Worm (Caenorhabditis elegans) whole organism, late embryonic: ENCODE measurements around the gene T05A7.13.

ENCODE experiments used
- F13H6.1 ChIP-seq: sonication (generic microtip); optimal IDR thresholded peaks from 2 replicates; lab custom pipeline; 2016; ENCODE audit warnings: missing genetic modification characterization, missing compliant biosample characterization
- K09A11.1 ChIP-seq: sonication (generic microtip); optimal IDR thresholded peaks from 2 replicates; lab custom pipeline; 2017; ENCODE audit warnings: antibody characterized with exemption, mild to moderate bottlenecking, missing genetic modification characterization, missing compliant biosample characterization; ENCODE audit not compliant: insufficient read depth
- T23F11.4 ChIP-seq: fragments of 200-800 bp; sonication (Bioruptor generic); optimal IDR thresholded peaks from 2 replicates; lab custom pipeline; 2018; ENCODE audit warnings: mild to moderate bottlenecking, missing genetic modification characterization, missing compliant biosample characterization
- ahr-1 ChIP-seq: sonication (generic microtip); optimal IDR thresholded peaks from 2 replicates; lab custom pipeline; 2016; ENCODE audit warnings: missing genetic modification characterization, missing compliant biosample characterization
- ceh-14 ChIP-seq: sonication (generic microtip); optimal IDR thresholded peaks from 2 replicates; lab custom pipeline; 2016; ENCODE audit warnings: missing genotype, missing genetic modification characterization, missing compliant biosample characterization
- ceh-19 ChIP-seq: fragments of 200-800 bp; sonication (Bioruptor generic); optimal IDR thresholded peaks from 2 replicates; lab custom pipeline; 2018; ENCODE audit warnings: mild to moderate bottlenecking, missing genetic modification characterization, missing compliant biosample characterization
- ceh-2 ChIP-seq: sonication (generic microtip); optimal IDR thresholded peaks from 2 replicates; lab custom pipeline; 2016; ENCODE audit warnings: missing genotype, missing genetic modification characterization, missing compliant biosample characterization
- ceh-22 ChIP-seq: sonication (generic microtip); optimal IDR thresholded peaks from 2 replicates; lab custom pipeline; 2017; ENCODE audit warnings: missing biosample characterization, missing genetic modification characterization
- ceh-6 ChIP-seq: fragments of 200-800 bp; sonication (Bioruptor generic); optimal IDR thresholded peaks from 2 replicates; lab custom pipeline; 2018; ENCODE audit warnings: mild to moderate bottlenecking, missing genetic modification characterization, missing compliant biosample characterization
- ceh-9 ChIP-seq: sonication (generic microtip); optimal IDR thresholded peaks from 2 replicates; lab custom pipeline; 2016; ENCODE audit warnings: mild to moderate bottlenecking, missing genetic modification characterization, inconsistent platforms, missing compliant biosample characterization
- dmd-4 ChIP-seq: sonication (generic microtip); optimal IDR thresholded peaks from 2 replicates; lab custom pipeline; 2016; ENCODE audit warnings: borderline replicate concordance, missing genetic modification characterization, missing compliant biosample characterization
- elt-2 ChIP-seq: sonication (generic microtip); optimal IDR thresholded peaks from 2 replicates; lab custom pipeline; 2016; ENCODE audit warnings: missing genetic modification reagents, missing genetic modification characterization, missing compliant biosample characterization
- ets-4 ChIP-seq: sonication (generic microtip); optimal IDR thresholded peaks from 2 replicates; lab custom pipeline; 2016; ENCODE audit warnings: missing genetic modification characterization, missing compliant biosample characterization
- hlh-15 ChIP-seq: sonication (generic microtip); optimal IDR thresholded peaks from 2 replicates; lab custom pipeline; 2016; ENCODE audit warnings: missing genetic modification characterization, missing compliant biosample characterization
- hlh-6 ChIP-seq: sonication (generic microtip); optimal IDR thresholded peaks from 2 replicates; lab custom pipeline; 2016; ENCODE audit warnings: missing genotype, missing genetic modification characterization, missing compliant biosample characterization
- hlh-8 ChIP-seq: sonication (generic microtip); optimal IDR thresholded peaks from 2 replicates; lab custom pipeline; 2016; ENCODE audit warnings: missing genotype, missing genetic modification characterization, missing compliant biosample characterization
- lim-6 ChIP-seq: sonication (generic microtip); optimal IDR thresholded peaks from 2 replicates; lab custom pipeline; 2016; ENCODE audit warnings: missing genetic modification characterization, missing compliant biosample characterization
- lin-11 ChIP-seq: fragments of 200-800 bp; sonication (Bioruptor generic); optimal IDR thresholded peaks from 2 replicates; lab custom pipeline; 2018; ENCODE audit warnings: mild to moderate bottlenecking, missing genetic modification characterization, missing compliant biosample characterization
- nhr-11 ChIP-seq: fragments of 150-350 bp; optimal IDR thresholded peaks from 2 replicates; lab custom pipeline; 2014; ENCODE audit warnings: missing biosample characterization, missing genetic modification characterization
- npax-4 ChIP-seq: sonication (generic microtip); optimal IDR thresholded peaks from 2 replicates; lab custom pipeline; 2016; ENCODE audit warnings: missing genetic modification characterization, missing compliant biosample characterization
- pag-3 ChIP-seq: sonication (generic microtip); optimal IDR thresholded peaks from 2 replicates; lab custom pipeline; 2016; ENCODE audit warnings: missing compliant biosample characterization, missing genetic modification characterization, borderline replicate concordance
- pat-9 ChIP-seq: fragments of 200-800 bp; sonication (Bioruptor generic); optimal IDR thresholded peaks from 2 replicates; lab custom pipeline; 2018; ENCODE audit warnings: mild to moderate bottlenecking, missing genetic modification characterization, moderate library complexity, missing compliant biosample characterization
- pax-1 ChIP-seq: fragments of 150-350 bp; optimal IDR thresholded peaks from 2 replicates; lab custom pipeline; 2014; ENCODE audit warnings: missing biosample characterization, missing genetic modification characterization
- pha-2 ChIP-seq: sonication (generic microtip); optimal IDR thresholded peaks from 2 replicates; lab custom pipeline; 2017; ENCODE audit warnings: mild to moderate bottlenecking, missing genetic modification characterization, missing compliant biosample characterization
- pha-4 ChIP-seq: fragments of 150-350 bp; optimal IDR thresholded peaks from 2 replicates; lab custom pipeline; 2018; ENCODE audit warnings: missing biosample characterization, missing genetic modification reagents, missing genetic modification characterization
- pqm-1 ChIP-seq: sonication (generic microtip); optimal IDR thresholded peaks from 2 replicates; lab custom pipeline; 2016; ENCODE audit warnings: missing genetic modification characterization, missing compliant biosample characterization
- sox-2 ChIP-seq: fragments of 200-800 bp; sonication (Bioruptor generic); IDR thresholded peaks from 2 replicates; pipeline ENCODE4 v1.3.6; 2022; ENCODE audit warnings: missing genetic modification reagents, missing genetic modification characterization, missing compliant biosample characterization
- sox-4 ChIP-seq: sonication (generic microtip); optimal IDR thresholded peaks from 2 replicates; lab custom pipeline; 2017; ENCODE audit warnings: mild to moderate bottlenecking, missing genetic modification characterization, inconsistent platforms, missing compliant biosample characterization
- syd-9 ChIP-seq: sonication (generic microtip); optimal IDR thresholded peaks from 2 replicates; lab custom pipeline; 2016; ENCODE audit warnings: mild to moderate bottlenecking, missing genetic modification characterization, moderate library complexity, missing compliant biosample characterization
- tbx-2 ChIP-seq: sonication (generic microtip); optimal IDR thresholded peaks from 2 replicates; lab custom pipeline; 2016; ENCODE audit warnings: missing genetic modification characterization, missing compliant biosample characterization
- tbx-7 ChIP-seq: sonication (generic microtip); optimal IDR thresholded peaks from 2 replicates; lab custom pipeline; 2016; ENCODE audit warnings: missing genotype, missing genetic modification characterization, missing compliant biosample characterization
- ttx-3 ChIP-seq: sonication (generic microtip); optimal IDR thresholded peaks from 2 replicates; lab custom pipeline; 2016; ENCODE audit warnings: missing genetic modification reagents, missing genetic modification characterization, missing compliant biosample characterization

T05A7.13 gene

DNA sequence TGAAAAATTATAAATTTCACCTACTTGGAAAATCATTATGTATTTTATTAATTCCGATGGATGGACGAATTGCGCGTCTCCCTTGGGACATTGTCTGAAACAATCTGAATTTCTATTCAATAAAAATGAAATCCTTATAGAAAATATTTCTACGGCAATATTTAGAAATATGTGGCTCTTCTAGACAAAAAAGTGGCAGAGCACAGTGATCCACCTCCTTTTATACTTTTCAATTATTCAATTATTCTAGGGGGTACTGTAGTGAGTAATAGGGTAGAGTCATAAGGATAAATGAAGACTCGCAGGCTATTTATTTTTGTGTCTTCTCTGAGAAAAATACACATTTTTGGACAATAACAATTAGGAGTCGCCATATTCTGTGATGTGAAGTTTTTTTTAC lies 2.0 kb upstream of the T05A7.13 start, which contains the start of gene T05A7.12:
T05A7.12 (minus strand) TSS at position 101 of the 400 bp plus-strand sequence.
- TF ChIP-seq nhr-11 (tag; lab: Kevin White, UChicago) (no peak), hlh-8 (tag; lab: Kevin White, UChicago) (no peak), sox-2 (no peak), lim-6 (tag; lab: Kevin White, UChicago) (no peak), ceh-22 (tag; lab: Kevin White, UChicago) (no peak)

- TF ChIP-seq ceh-9 (tag; lab: Kevin White, UChicago) (no peak), ceh-6 (GFP tag; lab: Kevin White, UChicago) (no peak), ceh-22 (tag; lab: Kevin White, UChicago) (no peak), pag-3 (tag; lab: Kevin White, UChicago) (no peak), pha-4 (tag; lab: Kevin White, UChicago) (no peak), tbx-7 (no peak), pat-9 (tag; lab: Kevin White, UChicago) (no peak), ahr-1 (no peak), hlh-6 (tag; lab: Kevin White, UChicago) (no peak), ceh-19 (GFP tag; lab: Kevin White, UChicago) (no peak), pha-2 (tag; lab: Kevin White, UChicago) (no peak), lin-11 (tag; lab: Kevin White, UChicago) (no peak)
Measured at ce11 chrII:4658245-4658644, 2.9 kb downstream of the T05A7.13 start.

- TF ChIP-seq tbx-2 (tag; lab: Kevin White, UChicago) (no peak), F13H6.1 (tag; lab: Kevin White, UChicago) (no peak), T23F11.4 (GFP tag; lab: Kevin White, UChicago) (no peak), sox-2 (no peak)
Measured at ce11 chrII:4657370-4657769, 3.8 kb downstream of the T05A7.13 start.

ce11 chrII:4655834-4656233 lies 5.3 kb downstream of the T05A7.13 start, which contains the start of gene fut-6:
fut-6 (minus strand) TSS chrII:4655934.
- TF ChIP-seq syd-9 (tag; lab: Kevin White, UChicago) (no peak), ceh-22 (tag; lab: Kevin White, UChicago) (no peak), K09A11.1 (tag; lab: Kevin White, UChicago) (no peak), elt-2 (tag; lab: Kevin White, UChicago) (no peak), npax-4 (no peak), pqm-1 (tag; lab: Kevin White, UChicago) (no peak), dmd-4 (tag; lab: Kevin White, UChicago) (no peak), ttx-3 (tag; lab: Kevin White, UChicago) (no peak), tbx-2 (tag; lab: Kevin White, UChicago) (no peak)

DNA sequence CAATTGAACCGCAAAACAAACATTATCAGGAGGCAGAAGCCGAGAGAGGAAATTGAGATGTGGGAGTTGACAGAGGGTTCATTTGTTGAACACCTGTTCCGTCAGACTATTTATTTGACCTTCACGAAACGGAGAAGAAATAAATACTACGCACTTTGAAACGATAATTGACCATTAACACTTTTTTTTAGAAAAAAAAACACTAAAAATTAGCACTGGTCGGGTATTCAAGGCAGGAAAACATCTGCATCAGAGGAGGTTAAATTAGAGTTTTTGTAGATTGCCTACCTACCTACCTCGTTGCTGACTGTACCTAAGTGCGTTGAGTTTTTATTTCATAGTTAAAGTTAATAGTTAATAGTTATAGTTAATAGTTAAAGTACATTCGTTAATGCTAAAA lies 11.1 kb downstream of the T05A7.13 start:
- TF ChIP-seq dmd-4 (tag; lab: Kevin White, UChicago) (no peak), pax-1 (peak; percentile 8)

DNA sequence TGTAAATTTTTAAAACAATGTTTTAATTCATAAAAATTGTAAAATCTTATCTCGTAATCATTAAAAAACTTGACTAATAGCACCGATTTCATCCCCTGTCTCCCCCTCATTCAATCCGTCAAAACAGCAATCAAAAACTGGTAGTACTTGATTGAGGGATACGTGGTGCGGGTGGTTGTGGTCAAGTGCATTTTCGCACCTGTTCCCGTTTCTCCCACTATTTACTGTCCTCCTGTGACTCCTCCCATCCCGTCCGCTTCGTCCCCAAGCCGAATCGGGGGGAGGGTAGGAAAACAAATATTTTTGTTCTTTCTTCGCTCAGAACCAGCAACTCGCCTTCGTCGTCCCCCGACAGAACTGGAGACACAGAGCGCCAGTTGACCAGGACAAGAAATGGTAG lies 12.4 kb downstream of the T05A7.13 start, which contains the start of gene lgc-27:
lgc-27 (plus strand) TSS at position 301 of the 400 bp plus-strand sequence.
- TF ChIP-seq tbx-2 (tag; lab: Kevin White, UChicago), result peak; percentile 44
- TF ChIP-seq ceh-14 (tag; lab: Kevin White, UChicago), result no peak
- TF ChIP-seq ets-4 (tag; lab: Kevin White, UChicago), result no peak
- no peak for TF ChIP-seq hlh-15
- no peak for TF ChIP-seq ceh-2 (tag; lab: Kevin White, UChicago)
- no peak for TF ChIP-seq sox-4 (tag; lab: Kevin White, UChicago)
